Fruit fly (Drosophila melanogaster) S2 (cell line): ENCODE data around the gene HDAC4.

ENCODE experiments used
- CG8478 ChIP-seq: fragments of >200 bp; optimal IDR thresholded peaks from 2 replicates; lab custom pipeline; 2018
- CTCF ChIP-seq, 2 experiments: fragments of >200 bp; optimal IDR thresholded peaks; 2 replicates each; lab custom pipeline; 2018

DNA sequence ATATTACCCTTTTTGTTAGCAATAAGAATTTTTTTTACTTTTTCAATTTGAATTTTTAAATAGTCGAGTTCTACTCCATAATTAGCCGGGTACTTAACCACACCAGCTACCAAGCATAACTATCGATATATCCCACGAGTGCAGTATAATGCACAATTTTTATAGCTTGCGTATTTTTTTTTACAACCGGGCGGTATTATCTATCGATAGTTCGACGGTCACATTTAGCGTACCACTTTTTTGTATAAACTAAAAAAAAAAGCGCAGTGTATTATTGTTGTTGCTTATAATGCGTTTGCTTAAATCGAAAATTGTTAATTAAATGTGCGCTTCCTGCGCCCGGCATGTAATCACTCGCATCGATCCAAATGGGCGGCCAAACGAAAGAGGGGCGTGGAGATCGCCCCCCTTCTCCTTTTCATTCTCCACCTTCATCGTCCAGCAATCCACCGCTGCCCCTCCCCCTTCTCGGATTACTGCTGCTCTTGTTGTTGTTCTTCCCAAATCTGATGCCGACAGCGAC lies 2.5 kb upstream of the HDAC4 start, which contains the start of gene Remo:
- TF ChIP-seq CG8478 (lab: Kevin White, UChicago) (no peak), CTCF (optimal IDR thresholded peaks at IDR 0.05; lab: Kevin White, UChicago) (peak; percentile 10 to 40)
